Fruit fly (Drosophila melanogaster): ENCODE measurements around the gene CG7029.

DNA sequence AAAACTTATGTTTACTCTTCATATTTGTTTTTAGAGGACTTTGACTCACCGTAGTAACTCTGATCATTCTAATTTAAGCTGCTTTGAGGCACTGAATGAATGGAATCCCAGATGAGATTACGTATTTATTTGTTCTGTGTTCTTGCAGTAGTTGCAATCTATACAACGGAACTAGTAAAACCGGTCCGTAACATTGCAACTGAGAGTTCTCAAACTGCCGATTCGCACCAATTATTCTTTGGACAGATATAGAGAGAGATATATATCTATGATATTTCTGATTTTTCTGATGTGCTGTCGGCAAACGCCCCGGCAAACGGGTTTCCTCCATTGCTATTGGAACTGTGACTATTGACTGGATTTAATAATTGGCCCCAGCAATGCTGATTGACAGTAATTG is 16.9 kb downstream of the CG7029 start, which contains the start of gene CG13841:
- TF ChIP-seq CG33017 (tag; optimal IDR thresholded peaks at IDR 0.05) (no peak), Clk (GFP tag; optimal IDR thresholded peaks at IDR 0.05) (no peak), tj (GFP tag; optimal IDR thresholded peaks at IDR 0.05) (no peak), CG14711 (tag; optimal IDR thresholded peaks at IDR 0.05) (no peak), CG5204 (GFP tag; optimal IDR thresholded peaks at IDR 0.05) (no peak), bab1 (GFP tag; optimal IDR thresholded peaks at IDR 0.05) (no peak), CG12768 (GFP tag; optimal IDR thresholded peaks at IDR 0.05) (no peak), CG11617 (GFP tag; optimal IDR thresholded peaks at IDR 0.05) (no peak), Crg-1 (GFP tag; optimal IDR thresholded peaks at IDR 0.05) (no peak), CG7101 (tag; optimal IDR thresholded peaks at IDR 0.05) (no peak), ovo (GFP tag; optimal IDR thresholded peaks at IDR 0.05) (no peak), toe (GFP tag; optimal IDR thresholded peaks at IDR 0.05) (no peak), pad (GFP tag; optimal IDR thresholded peaks at IDR 0.05) (no peak), Hr96 (GFP tag; optimal IDR thresholded peaks at IDR 0.05) (no peak)
